Worm (Caenorhabditis elegans) whole organism, L2 larva: ENCODE measurements around the gene R166.2.

Experiments used
- C34F6.9 ChIP-seq: fragments of 150-350 bp; optimal IDR thresholded peaks from 2 replicates; lab custom pipeline; 2014; ENCODE audit warnings: missing biosample characterization, missing genetic modification characterization
- F13H6.1 ChIP-seq: sonication (generic microtip); optimal IDR thresholded peaks from 2 replicates; lab custom pipeline; 2016; ENCODE audit warnings: missing genetic modification characterization, missing compliant biosample characterization
- R02D3.7 ChIP-seq: fragments of 150-350 bp; optimal IDR thresholded peaks from 2 replicates; lab custom pipeline; 2014; ENCODE audit warnings: missing biosample characterization, missing genetic modification characterization
- Y55F3AM.14 ChIP-seq: fragments of 200-800 bp; sonication (Bioruptor generic); optimal IDR thresholded peaks from 2 replicates; lab custom pipeline; 2018; ENCODE audit warnings: mild to moderate bottlenecking, missing genetic modification characterization, missing compliant biosample characterization
- ZK546.5 ChIP-seq: sonication (generic microtip); optimal IDR thresholded peaks from 2 replicates; lab custom pipeline; 2017; ENCODE audit warnings: missing biosample characterization, missing genetic modification characterization
- alr-1 ChIP-seq: fragments of 150-350 bp; optimal IDR thresholded peaks from 2 replicates; lab custom pipeline; 2014; ENCODE audit warnings: missing biosample characterization, missing genetic modification characterization
- aly-2 ChIP-seq: fragments of 150-350 bp; optimal IDR thresholded peaks from 2 replicates; lab custom pipeline; 2014; ENCODE audit warnings: missing biosample characterization, missing genetic modification characterization
- ama-1 ChIP-seq: fragments of 150-350 bp; optimal IDR thresholded peaks from 2 replicates; lab custom pipeline; 2018; ENCODE audit warnings: inconsistent platforms
- blmp-1 ChIP-seq: sonication (generic microtip); optimal IDR thresholded peaks from 2 replicates; lab custom pipeline; 2017; ENCODE audit warnings: missing genetic modification characterization, mild to moderate bottlenecking, missing compliant biosample characterization, antibody characterized with exemption, moderate library complexity; ENCODE audit not compliant: insufficient read depth
- ceh-16 ChIP-seq: fragments of 150-350 bp; optimal IDR thresholded peaks from 2 replicates; lab custom pipeline; 2014; ENCODE audit warnings: missing biosample characterization, missing genetic modification characterization
- ceh-82 ChIP-seq: fragments of 150-350 bp; optimal IDR thresholded peaks from 2 replicates; lab custom pipeline; 2014; ENCODE audit warnings: missing biosample characterization, missing genetic modification characterization
- crh-2 ChIP-seq: sonication (generic microtip); optimal IDR thresholded peaks from 2 replicates; lab custom pipeline; 2017; ENCODE audit warnings: missing biosample characterization, missing genetic modification characterization
- dmd-4 ChIP-seq: sonication (generic microtip); optimal IDR thresholded peaks from 2 replicates; lab custom pipeline; 2017; ENCODE audit warnings: missing biosample characterization, missing genetic modification characterization
- egl-27 ChIP-seq: sonication (generic microtip); optimal IDR thresholded peaks from 3 replicates; lab custom pipeline; 2017; ENCODE audit warnings: missing biosample characterization, missing genetic modification reagents, missing genetic modification characterization
- elt-1 ChIP-seq: fragments of 150-350 bp; optimal IDR thresholded peaks from 2 replicates; lab custom pipeline; 2014; ENCODE audit warnings: missing biosample characterization, missing genetic modification characterization
- elt-3 ChIP-seq: sonication (generic microtip); optimal IDR thresholded peaks from 2 replicates; lab custom pipeline; 2017; ENCODE audit warnings: missing biosample characterization, missing genetic modification characterization
- fos-1 ChIP-seq: fragments of 150-350 bp; optimal IDR thresholded peaks from 2 replicates; lab custom pipeline; 2014; ENCODE audit warnings: missing biosample characterization, missing genetic modification characterization
- gmeb-1 ChIP-seq: fragments of 150-350 bp; optimal IDR thresholded peaks from 2 replicates; lab custom pipeline; 2014; ENCODE audit warnings: missing biosample characterization, missing genetic modification characterization
- lin-11 ChIP-seq: fragments of 150-350 bp; sonication (generic microtip); optimal IDR thresholded peaks from 2 replicates; lab custom pipeline; 2014; ENCODE audit warnings: missing biosample characterization, missing genetic modification characterization, inconsistent platforms, mixed read lengths
- lin-13 ChIP-seq: fragments of 150-350 bp; optimal IDR thresholded peaks from 2 replicates; lab custom pipeline; 2014; ENCODE audit warnings: missing biosample characterization, missing genetic modification reagents, missing genetic modification characterization
- lin-39 ChIP-seq: fragments of 150-350 bp; optimal IDR thresholded peaks from 2 replicates; lab custom pipeline; 2014; ENCODE audit warnings: missing biosample characterization, missing genetic modification reagents, missing genetic modification characterization
- lsy-2 ChIP-seq, 2 experiments: fragments of 150-350 bp in 1 of 2; sonication (generic microtip) in 1 of 2; optimal IDR thresholded peaks; 2 replicates each; lab custom pipeline; 2014 to 2017; ENCODE audit warnings: missing biosample characterization in 2 of 2, missing genetic modification characterization in 2 of 2
- mab-5 ChIP-seq: fragments of 150-350 bp; optimal IDR thresholded peaks from 2 replicates; lab custom pipeline; 2014; ENCODE audit warnings: missing biosample characterization, missing genetic modification characterization
- mbf-1 ChIP-seq: sonication (generic microtip); optimal IDR thresholded peaks from 2 replicates; lab custom pipeline; 2017; ENCODE audit warnings: missing biosample characterization, missing genetic modification characterization
- mdl-1 ChIP-seq, 2 experiments: fragments of 150-350 bp in 1 of 2; sonication (generic microtip) in 1 of 2; optimal IDR thresholded peaks; 2 replicates each; lab custom pipeline; 2017; ENCODE audit warnings: missing biosample characterization in 2 of 2, missing genetic modification characterization in 2 of 2
- nhr-10 ChIP-seq: sonication (generic microtip); optimal IDR thresholded peaks from 2 replicates; lab custom pipeline; 2017; ENCODE audit warnings: missing biosample characterization, missing genetic modification characterization
- nhr-11 ChIP-seq: fragments of 150-350 bp; optimal IDR thresholded peaks from 2 replicates; lab custom pipeline; 2014; ENCODE audit warnings: missing biosample characterization, missing genetic modification characterization
- nhr-12 ChIP-seq: fragments of 150-350 bp; optimal IDR thresholded peaks from 2 replicates; lab custom pipeline; 2014; ENCODE audit warnings: missing biosample characterization, missing genetic modification characterization
- nhr-129 ChIP-seq: fragments of 150-350 bp; optimal IDR thresholded peaks from 2 replicates; lab custom pipeline; 2014; ENCODE audit warnings: missing biosample characterization, missing genetic modification characterization
- nhr-21 ChIP-seq: fragments of 150-350 bp; optimal IDR thresholded peaks from 2 replicates; lab custom pipeline; 2014; ENCODE audit warnings: missing biosample characterization, missing genetic modification characterization
- nhr-23 ChIP-seq: fragments of 150-350 bp; optimal IDR thresholded peaks from 2 replicates; lab custom pipeline; 2014; ENCODE audit warnings: missing biosample characterization, missing genetic modification reagents, missing genetic modification characterization
- nhr-237 ChIP-seq: fragments of 150-350 bp; optimal IDR thresholded peaks from 2 replicates; lab custom pipeline; 2014; ENCODE audit warnings: missing biosample characterization, missing genetic modification characterization
- nhr-25 ChIP-seq: fragments of 150-350 bp; sonication (generic microtip); optimal IDR thresholded peaks from 3 replicates; lab custom pipeline; 2014; ENCODE audit warnings: missing biosample characterization, missing genetic modification characterization
- nhr-6 ChIP-seq: fragments of 150-350 bp; optimal IDR thresholded peaks from 2 replicates; lab custom pipeline; 2014; ENCODE audit warnings: missing biosample characterization, missing genetic modification characterization
- nhr-77 ChIP-seq: fragments of 150-350 bp; optimal IDR thresholded peaks from 2 replicates; lab custom pipeline; 2014; ENCODE audit warnings: missing biosample characterization, missing genetic modification characterization
- peb-1 ChIP-seq: fragments of 150-350 bp; optimal IDR thresholded peaks from 2 replicates; lab custom pipeline; 2014; ENCODE audit warnings: missing biosample characterization, missing genetic modification characterization
- sem-4 ChIP-seq: fragments of 150-350 bp; optimal IDR thresholded peaks from 2 replicates; lab custom pipeline; 2014; ENCODE audit warnings: missing biosample characterization, missing genetic modification reagents, missing genetic modification characterization
- skn-1 ChIP-seq: sonication (generic microtip); optimal IDR thresholded peaks from 2 replicates; lab custom pipeline; 2017; ENCODE audit warnings: missing biosample characterization, missing genetic modification characterization
- sma-3 ChIP-seq: sonication (generic microtip); optimal IDR thresholded peaks from 2 replicates; lab custom pipeline; 2016; ENCODE audit warnings: missing genetic modification reagents, missing genetic modification characterization, missing compliant biosample characterization
- sma-9 ChIP-seq, 2 experiments: fragments of 150-350 bp in 1 of 2; sonication (generic microtip) in 1 of 2; optimal IDR thresholded peaks; 2 replicates each; lab custom pipeline; 2014 to 2016; ENCODE audit warnings: missing genetic modification characterization in 2 of 2, mild to moderate bottlenecking in 1 of 2, missing biosample characterization in 1 of 2, missing compliant biosample characterization in 1 of 2, missing genetic modification reagents in 1 of 2, moderate library complexity in 1 of 2
- snpc-4 ChIP-seq: fragments of 150-350 bp; optimal IDR thresholded peaks from 2 replicates; lab custom pipeline; 2014; ENCODE audit warnings: missing biosample characterization, missing genetic modification characterization
- unc-39 ChIP-seq: fragments of 150-350 bp; optimal IDR thresholded peaks from 2 replicates; lab custom pipeline; 2014; ENCODE audit warnings: missing biosample characterization, missing genetic modification characterization
- unc-55 ChIP-seq: fragments of 150-350 bp; sonication (generic microtip); optimal IDR thresholded peaks from 3 replicates; lab custom pipeline; 2014; ENCODE audit warnings: missing biosample characterization, missing genetic modification reagents, missing genetic modification characterization
- unc-62 ChIP-seq: fragments of 150-350 bp; optimal IDR thresholded peaks from 2 replicates; lab custom pipeline; 2014; ENCODE audit warnings: missing biosample characterization, missing genetic modification reagents, missing genetic modification characterization
- zag-1 ChIP-seq: fragments of 150-350 bp; optimal IDR thresholded peaks from 2 replicates; lab custom pipeline; 2014; ENCODE audit warnings: missing biosample characterization, missing genetic modification characterization
- ztf-1 ChIP-seq: fragments of 200-800 bp; sonication (Bioruptor generic); conservative IDR thresholded peaks from 2 replicates; pipeline ENCODE4 v1.3.6; 2022; ENCODE audit warnings: missing genetic modification characterization, missing compliant biosample characterization
- ztf-11 ChIP-seq: sonication (generic microtip); optimal IDR thresholded peaks from 2 replicates; lab custom pipeline; 2017; ENCODE audit warnings: missing biosample characterization, missing genetic modification characterization
- ztf-4 ChIP-seq: fragments of 150-350 bp; optimal IDR thresholded peaks from 2 replicates; lab custom pipeline; 2014; ENCODE audit warnings: missing biosample characterization, missing genetic modification characterization

R166.2 gene

ce11 chrII:10502491-10503063 is 34.9 kb downstream of the R166.2 start, which contains the start of gene myrf-1:
Gene myrf-1, minus strand, starts transcription at chrII:10502541.
- TF ChIP-seq nhr-23 (tag; lab: Kevin White, UChicago) (no peak), crh-2 (peak; percentile 84), egl-27 (tag; lab: Kevin White, UChicago) (peak; percentile 86), nhr-12 (tag; lab: Kevin White, UChicago) (no peak), nhr-129 (peak; percentile 84), unc-62 (GFP tag; lab: Kevin White, UChicago) (no peak), aly-2 (tag; lab: Kevin White, UChicago) (no peak), unc-55 (peak; percentile 80), snpc-4 (tag; lab: Kevin White, UChicago) (peak; percentile 25), mdl-1 (tag; optimal IDR thresholded peaks at IDR 0.05; lab: Kevin White, UChicago) (peak; percentile 64 to 85), elt-3 (no peak), lin-13 (GFP tag; lab: Kevin White, UChicago) (peak; percentile 72), nhr-25 (tag; lab: Kevin White, UChicago) (peak; percentile 63), ztf-11 (tag; lab: Kevin White, UChicago) (no peak), blmp-1 (tag; lab: Kevin White, UChicago) (peak; percentile 50), lin-39 (no peak), ztf-1 (no peak), ama-1 (no peak), elt-1 (tag; lab: Kevin White, UChicago) (peak; percentile 28), nhr-10 (no peak), F13H6.1 (tag; lab: Kevin White, UChicago) (peak; percentile 97), ceh-16 (peak; percentile 74), unc-39 (tag; lab: Kevin White, UChicago) (no peak), ceh-82 (tag; lab: Kevin White, UChicago) (no peak), nhr-237 (tag; lab: Kevin White, UChicago) (no peak), mab-5 (tag; lab: Kevin White, UChicago) (peak; percentile 37), alr-1 (tag; lab: Kevin White, UChicago) (no peak), ztf-4 (tag; lab: Kevin White, UChicago) (peak; percentile 63), peb-1 (tag; lab: Kevin White, UChicago) (peak; percentile 92), ZK546.5 (no peak), nhr-21 (tag; lab: Kevin White, UChicago) (peak; percentile 82), fos-1 (tag; lab: Kevin White, UChicago) (peak; percentile 84), Y55F3AM.14 (GFP tag; lab: Kevin White, UChicago) (peak; percentile 84), lin-11 (tag; lab: Kevin White, UChicago) (peak; percentile 86), C34F6.9 (tag; lab: Kevin White, UChicago) (peak; percentile 85), nhr-6 (tag; lab: Kevin White, UChicago) (no peak), zag-1 (tag; lab: Kevin White, UChicago) (peak; percentile 93), mbf-1 (tag; lab: Kevin White, UChicago) (no peak), nhr-77 (no peak), sem-4 (tag; lab: Kevin White, UChicago) (peak; percentile 79), nhr-11 (tag; lab: Kevin White, UChicago) (no peak), skn-1 (no peak), R02D3.7 (tag; lab: Kevin White, UChicago) (no peak), lsy-2 (tag; optimal IDR thresholded peaks at IDR 0.05; lab: Kevin White, UChicago) (peak; percentile 39 to 81), dmd-4 (tag; lab: Kevin White, UChicago) (no peak), sma-3 (GFP tag; lab: Kevin White, UChicago) (peak; percentile 85), gmeb-1 (tag; lab: Kevin White, UChicago) (peak; percentile 71), sma-9 (GFP tag; optimal IDR thresholded peaks at IDR 0.05; lab: Kevin White, UChicago) (peak; percentile 93), sma-9 (tag; optimal IDR thresholded peaks at IDR 0.05; lab: Kevin White, UChicago) (no peak)
